Worm (Caenorhabditis elegans) whole organism, L4 larva: Measurements from ENCODE around the gene kin-2.
A peak's percentile ranks its signal among the peaks of the same experiment; 100 is the strongest.

ENCODE experiments used
- F10B5.3 ChIP-seq: sonication (generic microtip); optimal IDR thresholded peaks from 2 replicates; lab custom pipeline; 2016; ENCODE audit warnings: mild to moderate bottlenecking, missing genetic modification characterization, missing compliant biosample characterization
- F37D6.2 ChIP-seq: sonication (generic microtip); optimal IDR thresholded peaks from 2 replicates; lab custom pipeline; 2016; ENCODE audit warnings: mild to moderate bottlenecking, missing genetic modification characterization, missing compliant biosample characterization
- F44E2.7 ChIP-seq: fragments of 200-800 bp; sonication (Bioruptor generic); IDR thresholded peaks from 2 replicates; pipeline ENCODE4 v2.1.2; 2022; ENCODE audit warnings: missing genetic modification characterization, missing compliant biosample characterization
- F49E8.2 ChIP-seq: sonication (generic microtip); optimal IDR thresholded peaks from 2 replicates; lab custom pipeline; 2016; ENCODE audit warnings: missing compliant biosample characterization, mild to moderate bottlenecking, missing genetic modification characterization, borderline replicate concordance
- Y5F2A.4 ChIP-seq: fragments of 200-800 bp; sonication (Bioruptor generic); optimal IDR thresholded peaks from 2 replicates; lab custom pipeline; 2018; ENCODE audit warnings: mild to moderate bottlenecking, missing genetic modification characterization, missing compliant biosample characterization
- aha-1 ChIP-seq: fragments of 150-350 bp; peaks from one replicate; lab custom pipeline; 2014; ENCODE audit warnings: missing biosample characterization, missing genetic modification characterization
- aly-2 ChIP-seq: sonication (generic microtip); optimal IDR thresholded peaks from 2 replicates; lab custom pipeline; 2018; ENCODE audit warnings: missing biosample characterization, missing genetic modification characterization
- arid-1 ChIP-seq: fragments of 200-800 bp; sonication (Bioruptor generic); conservative IDR thresholded peaks from 2 replicates; pipeline ENCODE4 v1.3.6; 2022; ENCODE audit warnings: missing genetic modification reagents, missing genetic modification characterization, missing compliant biosample characterization
- ceh-28 ChIP-seq: fragments of 150-350 bp; optimal IDR thresholded peaks from 2 replicates; lab custom pipeline; 2014; ENCODE audit warnings: missing biosample characterization, missing genetic modification reagents, missing genetic modification characterization
- ceh-32 ChIP-seq: sonication (generic microtip); optimal IDR thresholded peaks from 2 replicates; lab custom pipeline; 2016; ENCODE audit warnings: mild to moderate bottlenecking, missing genetic modification characterization, missing compliant biosample characterization; ENCODE audit not compliant: poor library complexity
- ceh-44 ChIP-seq: fragments of 200-800 bp; sonication (Bioruptor generic); IDR thresholded peaks from 2 replicates; pipeline ENCODE4 v1.3.6; 2022; ENCODE audit warnings: missing genetic modification reagents, missing genetic modification characterization, missing compliant biosample characterization
- ceh-82 ChIP-seq: sonication (generic microtip); optimal IDR thresholded peaks from 2 replicates; lab custom pipeline; 2017; ENCODE audit warnings: missing biosample characterization, missing genetic modification characterization
- ces-1 ChIP-seq: fragments of 150-350 bp; sonication (generic microtip); optimal IDR thresholded peaks from 4 replicates; lab custom pipeline; 2014; ENCODE audit warnings: missing biosample characterization, missing genetic modification reagents, missing genetic modification characterization
- ctbp-1 ChIP-seq: fragments of 200-800 bp; sonication (Bioruptor generic); IDR thresholded peaks from 2 replicates; pipeline ENCODE4 v1.3.6; 2022; ENCODE audit warnings: missing genetic modification reagents, missing genetic modification characterization, missing compliant biosample characterization
- daf-8 ChIP-seq: fragments of 200-800 bp; sonication (Bioruptor generic); IDR thresholded peaks from 2 replicates; pipeline ENCODE4 v1.3.6; 2022; ENCODE audit warnings: missing genetic modification characterization, missing compliant biosample characterization
- dmd-6 ChIP-seq: fragments of 200-800 bp; sonication (Bioruptor generic); IDR thresholded peaks from 2 replicates; pipeline ENCODE4 v1.3.6; 2022; ENCODE audit warnings: missing genetic modification reagents, missing genetic modification characterization, missing compliant biosample characterization
- dmd-8 ChIP-seq: fragments of 200-800 bp; sonication (Bioruptor generic); IDR thresholded peaks from 2 replicates; pipeline ENCODE4 v1.3.6; 2022; ENCODE audit warnings: missing genetic modification characterization, missing compliant biosample characterization
- dve-1 ChIP-seq: sonication (generic microtip); optimal IDR thresholded peaks from 2 replicates; lab custom pipeline; 2017; ENCODE audit warnings: antibody characterized with exemption, mild to moderate bottlenecking, missing genetic modification characterization, missing compliant biosample characterization; ENCODE audit not compliant: insufficient read depth
- egl-27 ChIP-seq: sonication (generic microtip); optimal IDR thresholded peaks from 3 replicates; lab custom pipeline; 2017; ENCODE audit warnings: missing biosample characterization, missing genetic modification reagents, missing genetic modification characterization
- egl-43 ChIP-seq: fragments of 200-800 bp; sonication (Bioruptor generic); IDR thresholded peaks from 2 replicates; pipeline ENCODE4 v1.3.6; 2022; ENCODE audit warnings: missing genetic modification reagents, missing genetic modification characterization, missing compliant biosample characterization
- fkh-10 ChIP-seq: fragments of 150-350 bp; optimal IDR thresholded peaks from 2 replicates; lab custom pipeline; 2014; ENCODE audit warnings: missing biosample characterization, missing genetic modification reagents, missing genetic modification characterization
- fos-1 ChIP-seq: fragments of 150-350 bp; optimal IDR thresholded peaks from 2 replicates; lab custom pipeline; 2014; ENCODE audit warnings: missing biosample characterization, missing genetic modification characterization
- gei-8 ChIP-seq: fragments of 200-800 bp; sonication (Bioruptor generic); optimal IDR thresholded peaks from 2 replicates; lab custom pipeline; 2018; ENCODE audit warnings: mild to moderate bottlenecking, missing genetic modification characterization, missing compliant biosample characterization
- hif-1 ChIP-seq, 2 experiments: sonication (generic microtip); optimal IDR thresholded peaks; 2 replicates each; lab custom pipeline; 2016 to 2017; ENCODE audit warnings: missing compliant biosample characterization in 2 of 2, missing genetic modification characterization in 2 of 2, missing genetic modification reagents in 2 of 2, missing genotype in 2 of 2, mild to moderate bottlenecking in 1 of 2
- hmg-1.1 ChIP-seq: fragments of 200-800 bp; sonication (Bioruptor generic); IDR thresholded peaks from 2 replicates; pipeline ENCODE4 v1.3.6; 2022; ENCODE audit warnings: missing genetic modification reagents, missing genetic modification characterization, missing compliant biosample characterization
- lim-7 ChIP-seq: fragments of 200-800 bp; sonication (Bioruptor generic); IDR thresholded peaks from 2 replicates; pipeline ENCODE4 v1.3.6; 2022; ENCODE audit warnings: missing genetic modification characterization, missing compliant biosample characterization
- lin-1 ChIP-seq: fragments of 200-800 bp; sonication (Bioruptor generic); IDR thresholded peaks from 2 replicates; pipeline ENCODE4 v1.3.6; 2022; ENCODE audit warnings: missing genetic modification reagents, missing genetic modification characterization, missing compliant biosample characterization
- lin-15B ChIP-seq: fragments of 150-350 bp; sonication (generic microtip); optimal IDR thresholded peaks from 3 replicates; lab custom pipeline; 2014; ENCODE audit warnings: missing biosample characterization, missing genetic modification characterization
- lir-3 ChIP-seq: sonication (generic microtip); optimal IDR thresholded peaks from 2 replicates; lab custom pipeline; 2016; ENCODE audit warnings: mild to moderate bottlenecking, missing genetic modification characterization, missing compliant biosample characterization
- mdt-29 ChIP-seq: fragments of 200-800 bp; sonication (Bioruptor generic); IDR thresholded peaks from 2 replicates; pipeline ENCODE4 v1.3.6; 2022; ENCODE audit warnings: missing genetic modification reagents, missing genetic modification characterization, missing compliant biosample characterization
- mxl-2 ChIP-seq: fragments of 200-800 bp; sonication (Bioruptor generic); conservative IDR thresholded peaks from 2 replicates; pipeline ENCODE4 v1.3.6; 2022; ENCODE audit warnings: missing genetic modification reagents, missing genetic modification characterization, missing compliant biosample characterization
- mxl-3 ChIP-seq: fragments of 200-800 bp; sonication (Bioruptor generic); optimal IDR thresholded peaks from 2 replicates; lab custom pipeline; 2018; ENCODE audit warnings: mild to moderate bottlenecking, missing genetic modification characterization, missing compliant biosample characterization
- nhr-10 ChIP-seq: fragments of 150-350 bp; optimal IDR thresholded peaks from 2 replicates; lab custom pipeline; 2014; ENCODE audit warnings: missing biosample characterization, missing genetic modification characterization
- nhr-111 ChIP-seq: fragments of 200-800 bp; sonication (Bioruptor generic); optimal IDR thresholded peaks from 2 replicates; lab custom pipeline; 2018; ENCODE audit warnings: mild to moderate bottlenecking, missing genetic modification characterization, missing compliant biosample characterization
- nhr-237 ChIP-seq: sonication (generic microtip); optimal IDR thresholded peaks from 2 replicates; lab custom pipeline; 2017; ENCODE audit warnings: missing biosample characterization, missing genetic modification characterization
- nhr-25 ChIP-seq: sonication (generic microtip); optimal IDR thresholded peaks from 2 replicates; lab custom pipeline; 2017; ENCODE audit warnings: missing genetic modification characterization, mild to moderate bottlenecking, missing compliant biosample characterization, antibody characterized with exemption, moderate library complexity, borderline replicate concordance; ENCODE audit not compliant: insufficient read depth
- nhr-6 ChIP-seq: fragments of 150-350 bp; optimal IDR thresholded peaks from 2 replicates; lab custom pipeline; 2014; ENCODE audit warnings: missing biosample characterization, missing genetic modification characterization
- nhr-76 ChIP-seq: fragments of 150-350 bp; optimal IDR thresholded peaks from 2 replicates; lab custom pipeline; 2014; ENCODE audit warnings: missing biosample characterization, missing genetic modification characterization
- set-16 ChIP-seq: fragments of 200-800 bp; sonication (Bioruptor generic); IDR thresholded peaks from 2 replicates; pipeline ENCODE4 v1.3.6; 2022; ENCODE audit warnings: missing genetic modification reagents, missing genetic modification characterization, missing compliant biosample characterization
- spr-3 ChIP-seq: fragments of 200-800 bp; sonication (Bioruptor generic); optimal IDR thresholded peaks from 2 replicates; lab custom pipeline; 2018; ENCODE audit warnings: mild to moderate bottlenecking, missing genetic modification characterization, missing compliant biosample characterization
- tra-1 ChIP-seq: fragments of 200-800 bp; sonication (Bioruptor generic); IDR thresholded peaks from 2 replicates; pipeline ENCODE4 v1.3.6; 2022; ENCODE audit warnings: missing genetic modification reagents, missing genetic modification characterization, missing compliant biosample characterization
- unc-39 ChIP-seq: sonication (generic microtip); optimal IDR thresholded peaks from 2 replicates; lab custom pipeline; 2017; ENCODE audit warnings: missing biosample characterization, missing genetic modification characterization
- vab-7 ChIP-seq: fragments of 200-800 bp; sonication (Bioruptor generic); IDR thresholded peaks from 2 replicates; pipeline ENCODE4 v1.3.6; 2022; ENCODE audit warnings: missing genetic modification reagents, missing genetic modification characterization, missing compliant biosample characterization
- zag-1 ChIP-seq: fragments of 150-350 bp; optimal IDR thresholded peaks from 2 replicates; lab custom pipeline; 2014; ENCODE audit warnings: missing biosample characterization, missing genetic modification characterization
- zfp-2 ChIP-seq: sonication (generic microtip); optimal IDR thresholded peaks from 2 replicates; lab custom pipeline; 2016; ENCODE audit warnings: mild to moderate bottlenecking, missing genetic modification characterization, missing compliant biosample characterization
- zfp-3 ChIP-seq: fragments of 200-800 bp; sonication (Bioruptor generic); conservative IDR thresholded peaks from 2 replicates; pipeline ENCODE4 v1.3.6; 2022; ENCODE audit warnings: missing genetic modification reagents, missing genetic modification characterization, missing compliant biosample characterization
- zip-2 ChIP-seq: fragments of 150-350 bp; optimal IDR thresholded peaks from 2 replicates; lab custom pipeline; 2014; ENCODE audit warnings: missing biosample characterization, missing genetic modification characterization
- ztf-11 ChIP-seq: fragments of 150-350 bp; optimal IDR thresholded peaks from 2 replicates; lab custom pipeline; 2014; ENCODE audit warnings: missing biosample characterization, missing genetic modification characterization

The kin-2 gene

ce11 chrX:5984581-5985039 is 7.0 kb upstream of the kin-2 start, which contains the start of gene klp-13 (continued):
- TF ChIP-seq nhr-237 (tag; lab: Kevin White, UChicago) = no peak
- no peak for TF ChIP-seq unc-39 (tag; lab: Kevin White, UChicago)
- TF ChIP-seq tra-1 (GFP tag; lab: Robert Waterston, UW) = no peak
- TF ChIP-seq dmd-6 = peak; percentile 81
- peak; percentile 60 for TF ChIP-seq zfp-2 (tag; lab: Kevin White, UChicago)
- TF ChIP-seq lir-3 = no peak
- peak; percentile 93 for TF ChIP-seq fkh-10
- TF ChIP-seq spr-3 (GFP tag; lab: Kevin White, UChicago) = no peak
- TF ChIP-seq ceh-28 = no peak
- no peak for TF ChIP-seq egl-27
- TF ChIP-seq ceh-82 (tag; lab: Kevin White, UChicago) = no peak

- TF ChIP-seq zip-2 (tag; lab: Kevin White, UChicago) = no peak
- peak; percentile 87 for TF ChIP-seq ces-1 (GFP tag; lab: Kevin White, UChicago)
- TF ChIP-seq ceh-44 (GFP tag; lab: Robert Waterston, UW) = no peak
- TF ChIP-seq ceh-32 (tag; lab: Kevin White, UChicago) = no peak
- TF ChIP-seq mdt-29 (GFP tag; lab: Robert Waterston, UW) = no peak
- no peak for TF ChIP-seq F10B5.3 (tag; lab: Kevin White, UChicago)
- TF ChIP-seq zag-1 (tag; lab: Kevin White, UChicago) = no peak
- no peak for TF ChIP-seq unc-39 (tag; lab: Kevin White, UChicago)
- TF ChIP-seq ctbp-1 (GFP tag; lab: Robert Waterston, UW) = peak; percentile 59
- no peak for TF ChIP-seq aha-1 (tag; lab: Kevin White, UChicago)
- TF ChIP-seq fkh-10 = peak; percentile 85
- no peak for TF ChIP-seq hmg-1.1
- TF ChIP-seq Y5F2A.4 (GFP tag; lab: Kevin White, UChicago) = no peak
- no peak for TF ChIP-seq nhr-10
- TF ChIP-seq tra-1 (GFP tag; lab: Robert Waterston, UW) = no peak
- no peak for TF ChIP-seq daf-8 (GFP tag; lab: Robert Waterston, UW)
- no peak for TF ChIP-seq spr-3 (GFP tag; lab: Kevin White, UChicago)
- no peak for TF ChIP-seq vab-7 (GFP tag; lab: Robert Waterston, UW)
- TF ChIP-seq dve-1 = no peak
- TF ChIP-seq lim-7 (GFP tag; lab: Robert Waterston, UW) = no peak
- no peak for TF ChIP-seq mxl-3 (GFP tag; lab: Kevin White, UChicago)
- no peak for TF ChIP-seq ztf-11 (tag; lab: Kevin White, UChicago)
- TF ChIP-seq fos-1 (tag; lab: Kevin White, UChicago) = no peak
- no peak for TF ChIP-seq nhr-25 (tag; lab: Kevin White, UChicago)
- no peak for TF ChIP-seq zfp-2 (tag; lab: Kevin White, UChicago)
- TF ChIP-seq F37D6.2 = no peak
- TF ChIP-seq aly-2 (tag; lab: Kevin White, UChicago) = no peak
- TF ChIP-seq zfp-3 (GFP tag; lab: Robert Waterston, UW) = no peak
- no peak for TF ChIP-seq mxl-2 (GFP tag; lab: Robert Waterston, UW)
- peak; percentile 31; the same call in 1 of the 2 replicates for TF ChIP-seq dmd-6
- TF ChIP-seq gei-8 = no peak
- no peak for TF ChIP-seq lin-15B
- TF ChIP-seq F49E8.2 (tag; lab: Kevin White, UChicago) = no peak
Measured at ce11 chrX:5983267-5983666, 5.6 kb upstream of the kin-2 start.

ce11 chrX:5982799-5983198 is 5.1 kb upstream of the kin-2 start:
- no peak for TF ChIP-seq hif-1 (tag; optimal IDR thresholded peaks at IDR 0.05; lab: Kevin White, UChicago)
- no peak for TF ChIP-seq tra-1 (GFP tag; lab: Robert Waterston, UW)
- TF ChIP-seq unc-39 (tag; lab: Kevin White, UChicago) = no peak
- no peak for TF ChIP-seq F10B5.3 (tag; lab: Kevin White, UChicago)
- peak; percentile 31; the same call in 1 of the 2 replicates for TF ChIP-seq hmg-1.1
- no peak for TF ChIP-seq arid-1
- no peak for TF ChIP-seq dmd-8 (GFP tag; lab: Robert Waterston, UW)
- no peak for TF ChIP-seq mdt-29 (GFP tag; lab: Robert Waterston, UW)
- no peak for TF ChIP-seq nhr-237 (tag; lab: Kevin White, UChicago)
- TF ChIP-seq ceh-28 = no peak
- no peak for TF ChIP-seq nhr-111 (GFP tag; lab: Kevin White, UChicago)
- no peak for TF ChIP-seq ztf-11 (tag; lab: Kevin White, UChicago)
- no peak for TF ChIP-seq F44E2.7 (GFP tag; lab: Robert Waterston, UW)
- no peak for TF ChIP-seq nhr-76 (tag; lab: Kevin White, UChicago)
- TF ChIP-seq nhr-10 = no peak
- TF ChIP-seq daf-8 (GFP tag; lab: Robert Waterston, UW) = no peak
- peak; percentile 21; the same call in 1 of the 2 replicates for TF ChIP-seq set-16
- no peak for TF ChIP-seq lin-1 (GFP tag; lab: Robert Waterston, UW)
- no peak for TF ChIP-seq egl-43 (GFP tag; lab: Robert Waterston, UW)
- no peak for TF ChIP-seq nhr-6 (tag; lab: Kevin White, UChicago)
- no peak for TF ChIP-seq spr-3 (GFP tag; lab: Kevin White, UChicago)
